Worm (Caenorhabditis elegans): Measurements from ENCODE around the gene cnnm-5.

cnnm-5 gene

DNA sequence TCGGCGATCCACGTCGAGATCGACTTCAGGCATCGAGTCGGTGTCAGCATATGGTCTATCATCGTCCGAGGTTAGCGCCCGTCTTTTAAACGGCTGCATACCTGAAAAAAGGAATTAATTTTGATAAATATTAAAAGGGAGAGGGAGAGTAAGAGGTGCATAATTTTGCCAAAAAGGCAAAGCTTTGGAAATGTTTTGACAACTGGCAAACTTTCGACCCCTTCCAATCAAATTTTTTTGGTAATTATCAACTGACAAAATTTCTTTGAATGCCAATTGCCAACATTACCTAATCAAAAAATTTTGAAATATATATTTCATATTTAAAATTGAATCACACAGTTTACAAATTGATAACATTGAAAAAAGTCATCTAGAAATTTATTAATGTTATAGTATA is 9.4 kb downstream of the cnnm-5 start, which contains the start of gene dpy-27:
dpy-27 (minus strand) TSS at position 101 of the 400 bp plus-strand sequence.
- TF ChIP-seq nhr-71 (tag; optimal IDR thresholded peaks at IDR 0.05) (no peak), fkh-4 (tag; optimal IDR thresholded peaks at IDR 0.05; ENCODE audit: borderline replicate concordance) (no peak), nhr-20 (tag; optimal IDR thresholded peaks at IDR 0.05) (no peak), rnt-1 (tag; optimal IDR thresholded peaks at IDR 0.05) (no peak), nhr-19 (GFP tag; conservative IDR thresholded peaks at IDR 0.05) (no peak), ces-1 (GFP tag; optimal IDR thresholded peaks at IDR 0.05) (no peak), pax-3 (tag; optimal IDR thresholded peaks at IDR 0.05) (no peak), nhr-11 (tag; optimal IDR thresholded peaks at IDR 0.05) (no peak), xbp-1 (tag; optimal IDR thresholded peaks at IDR 0.05) (no peak), egl-27 (tag; optimal IDR thresholded peaks at IDR 0.05) (no peak), efl-1 (optimal IDR thresholded peaks at IDR 0.05) (no peak), efl-1 (GFP tag; optimal IDR thresholded peaks at IDR 0.05 in 1 of 2) (no peak), nhr-237 (tag; optimal IDR thresholded peaks at IDR 0.05) (no peak), pqm-1 (tag; optimal IDR thresholded peaks at IDR 0.05) (no peak), vab-15 (tag; optimal IDR thresholded peaks at IDR 0.05) (no peak), sox-4 (tag; optimal IDR thresholded peaks at IDR 0.05) (no peak), mab-9 (GFP tag; IDR thresholded peaks at IDR 0.05) (no peak), unc-130 (tag; optimal IDR thresholded peaks at IDR 0.05) (no peak)

ce11 chrIII:3814421-3814820 is 14.6 kb downstream of the cnnm-5 start:
- no peak for TF ChIP-seq unc-130 (tag; optimal IDR thresholded peaks at IDR 0.05)
- no peak for TF ChIP-seq sox-4 (tag; optimal IDR thresholded peaks at IDR 0.05)
- no peak for TF ChIP-seq aly-2 (tag; optimal IDR thresholded peaks at IDR 0.05)
- no peak for TF ChIP-seq fkh-4 (tag; optimal IDR thresholded peaks at IDR 0.05; ENCODE audit: borderline replicate concordance)
- TF ChIP-seq nhr-20 (tag; optimal IDR thresholded peaks at IDR 0.05) = no peak
- no peak for TF ChIP-seq vab-15 (tag; optimal IDR thresholded peaks at IDR 0.05)
- TF ChIP-seq skn-1 (tag; optimal IDR thresholded peaks at IDR 0.05) = no peak
- TF ChIP-seq efl-1 (optimal IDR thresholded peaks at IDR 0.05) = no peak
- TF ChIP-seq efl-1 (GFP tag; optimal IDR thresholded peaks at IDR 0.05 in 1 of 2) = no peak
- no peak for TF ChIP-seq nhr-19 (GFP tag; conservative IDR thresholded peaks at IDR 0.05)
- no peak for TF ChIP-seq ztf-11 (tag; optimal IDR thresholded peaks at IDR 0.05)
- no peak for TF ChIP-seq ceh-8 (GFP tag; optimal IDR thresholded peaks at IDR 0.05)
- no peak for TF ChIP-seq C16A3.4 (tag; optimal IDR thresholded peaks at IDR 0.05)
- TF ChIP-seq zag-1 (tag; optimal IDR thresholded peaks at IDR 0.05) = no peak
- TF ChIP-seq hlh-17 (GFP tag; optimal IDR thresholded peaks at IDR 0.05; ENCODE audit: borderline replicate concordance) = no peak
- no peak for TF ChIP-seq efl-3 (GFP tag; optimal IDR thresholded peaks at IDR 0.05)

DNA sequence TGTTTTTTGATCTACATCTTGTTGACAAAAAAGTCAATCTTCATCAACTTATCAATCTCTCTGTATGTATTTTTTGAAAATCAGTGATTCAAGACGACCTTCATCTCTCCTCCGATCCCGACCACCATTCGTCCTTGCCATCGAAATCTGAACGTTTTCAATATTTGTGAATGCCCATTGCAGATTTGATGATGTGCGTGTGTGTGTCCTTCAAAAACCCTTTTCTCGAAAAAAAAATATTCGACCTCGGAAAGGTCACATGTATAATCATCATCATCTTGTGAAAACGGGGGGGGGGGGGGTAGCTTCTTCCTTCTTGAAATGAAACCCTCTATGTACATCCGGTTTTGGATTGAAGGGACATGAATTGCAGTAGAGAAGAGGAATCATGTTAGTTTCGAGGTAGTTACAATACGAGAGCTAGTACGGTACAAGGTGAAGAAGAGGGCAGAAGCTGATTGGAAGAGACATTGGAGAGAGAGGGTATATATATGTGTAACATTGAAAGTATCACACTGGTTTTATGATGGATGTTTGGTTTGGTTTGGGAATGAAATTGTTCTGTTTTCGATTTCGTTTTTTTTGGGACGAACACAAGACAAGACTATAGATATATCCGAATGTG is 16.5 kb downstream of the cnnm-5 start:
- no peak for TF ChIP-seq C34B4.2 (tag; optimal IDR thresholded peaks at IDR 0.05)
- peak; percentile 75 for TF ChIP-seq lin-14 (GFP tag; optimal IDR thresholded peaks at IDR 0.05)
- no peak for TF ChIP-seq hlh-4 (tag; optimal IDR thresholded peaks at IDR 0.05)
- no peak for TF ChIP-seq elt-2 (tag; optimal IDR thresholded peaks at IDR 0.05)
- TF ChIP-seq blmp-1 (tag; optimal IDR thresholded peaks at IDR 0.05) = peak; percentile 25
- no peak for TF ChIP-seq tbx-2 (tag; optimal IDR thresholded peaks at IDR 0.05)
- no peak for TF ChIP-seq C04F5.9 (tag; optimal IDR thresholded peaks at IDR 0.05)
- no peak for TF ChIP-seq efl-1 (optimal IDR thresholded peaks at IDR 0.05)
- peak in 1 of 2 experiments; percentile 77 for TF ChIP-seq efl-1 (GFP tag; optimal IDR thresholded peaks at IDR 0.05 in 1 of 2)
- no peak for TF ChIP-seq ceh-82 (tag; optimal IDR thresholded peaks at IDR 0.05)
- peak; percentile 33 for TF ChIP-seq mep-1 (tag; optimal IDR thresholded peaks at IDR 0.05)
- TF ChIP-seq fkh-10 (GFP tag; optimal IDR thresholded peaks at IDR 0.05) = no peak
- TF ChIP-seq sox-4 (tag; optimal IDR thresholded peaks at IDR 0.05) = no peak
- TF ChIP-seq sup-37 (GFP tag; optimal IDR thresholded peaks at IDR 0.05) = no peak
- TF ChIP-seq aha-1 (tag; optimal IDR thresholded peaks at IDR 0.05) = no peak
- no peak for TF ChIP-seq alr-1 (tag; optimal IDR thresholded peaks at IDR 0.05; ENCODE audit: borderline replicate concordance)
- TF ChIP-seq pqm-1 (tag; optimal IDR thresholded peaks at IDR 0.05) = no peak
- TF ChIP-seq fkh-4 (tag; optimal IDR thresholded peaks at IDR 0.05; ENCODE audit: borderline replicate concordance) = no peak
- TF ChIP-seq ceh-8 (GFP tag; optimal IDR thresholded peaks at IDR 0.05) = no peak
- no peak for TF ChIP-seq egl-13 (tag; optimal IDR thresholded peaks at IDR 0.05)
- peak; percentile 82 for TF ChIP-seq nhr-85 (tag)
- TF ChIP-seq fkh-8 (tag; optimal IDR thresholded peaks at IDR 0.05) = no peak
- no peak for TF ChIP-seq elt-3 (tag; optimal IDR thresholded peaks at IDR 0.05)
- no peak for TF ChIP-seq nhr-76 (tag; optimal IDR thresholded peaks at IDR 0.05)
- TF ChIP-seq unc-62 (GFP tag; optimal IDR thresholded peaks at IDR 0.05) = no peak
- TF ChIP-seq snpc-4 (tag; optimal IDR thresholded peaks at IDR 0.05) = no peak
- no peak for TF ChIP-seq ceh-63 (GFP tag; optimal IDR thresholded peaks at IDR 0.05)
- TF ChIP-seq nhr-19 (GFP tag; conservative IDR thresholded peaks at IDR 0.05) = 0 out of 2 replicates have a peak, but pooled peaks have one; percentile 7
- no peak for TF ChIP-seq efl-3 (GFP tag; optimal IDR thresholded peaks at IDR 0.05)
- TF ChIP-seq nhr-20 (tag; optimal IDR thresholded peaks at IDR 0.05) = peak; percentile 27
- TF ChIP-seq aly-2 (tag; optimal IDR thresholded peaks at IDR 0.05) = no peak

All from whole organism, L1 larva.